Fruit fly (Drosophila melanogaster): ENCODE results near the gene CG10628.

CG10628 gene

dm6 chr2L:19787930-19788329 is 29.5 kb upstream of the CG10628 start:
- TF ChIP-seq psq (optimal IDR thresholded peaks at IDR 0.05) (no peak), Sin3A (optimal IDR thresholded peaks at IDR 0.05) (no peak), h (optimal IDR thresholded peaks at IDR 0.05) (no peak)

dm6 chr2L:19784827-19785569 is 26.6 kb upstream of the CG10628 start:
- TF ChIP-seq psq (optimal IDR thresholded peaks at IDR 0.05): no peak
- no peak for TF ChIP-seq h (optimal IDR thresholded peaks at IDR 0.05)

dm6 chr2L:19774278-19774677 is 15.9 kb upstream of the CG10628 start:
- no peak for TF ChIP-seq Sin3A (optimal IDR thresholded peaks at IDR 0.05)
- TF ChIP-seq h (optimal IDR thresholded peaks at IDR 0.05): no peak
- TF ChIP-seq insv (optimal IDR thresholded peaks at IDR 0.05): no peak
- no peak for TF ChIP-seq Myc (optimal IDR thresholded peaks at IDR 0.05)
- TF ChIP-seq ttk (optimal IDR thresholded peaks at IDR 0.05): no peak
- no peak for TF ChIP-seq psq (optimal IDR thresholded peaks at IDR 0.05)

- TF ChIP-seq Sin3A (optimal IDR thresholded peaks at IDR 0.05) (no peak), insv (optimal IDR thresholded peaks at IDR 0.05) (no peak), psq (optimal IDR thresholded peaks at IDR 0.05) (no peak), h (optimal IDR thresholded peaks at IDR 0.05) (no peak), Myc (optimal IDR thresholded peaks at IDR 0.05) (no peak), ttk (optimal IDR thresholded peaks at IDR 0.05) (no peak)
Observed at dm6 chr2L:19769703-19770102, 11.3 kb upstream of the CG10628 start.

- no peak for TF ChIP-seq psq (optimal IDR thresholded peaks at IDR 0.05)
- no peak for TF ChIP-seq insv (optimal IDR thresholded peaks at IDR 0.05)
- no peak for TF ChIP-seq ttk (optimal IDR thresholded peaks at IDR 0.05)
- TF ChIP-seq h (optimal IDR thresholded peaks at IDR 0.05): no peak
Observed at dm6 chr2L:19768967-19769366, 10.6 kb upstream of the CG10628 start, which contains the start of gene bsh. TSS of gene bsh (minus strand) at chr2L:19769067.

dm6 chr2L:19765406-19765805 is 7.0 kb upstream of the CG10628 start:
- no peak for TF ChIP-seq h (optimal IDR thresholded peaks at IDR 0.05)
- TF ChIP-seq psq (optimal IDR thresholded peaks at IDR 0.05): no peak
- TF ChIP-seq ttk (optimal IDR thresholded peaks at IDR 0.05): no peak
- no peak for TF ChIP-seq insv (optimal IDR thresholded peaks at IDR 0.05)

dm6 chr2L:19764581-19765136 is 6.2 kb upstream of the CG10628 start:
- TF ChIP-seq h (optimal IDR thresholded peaks at IDR 0.05) (no peak), psq (optimal IDR thresholded peaks at IDR 0.05) (no peak), insv (optimal IDR thresholded peaks at IDR 0.05) (no peak)

- TF ChIP-seq Sin3A (optimal IDR thresholded peaks at IDR 0.05) (no peak), h (optimal IDR thresholded peaks at IDR 0.05) (no peak), ttk (optimal IDR thresholded peaks at IDR 0.05) (no peak), Myc (optimal IDR thresholded peaks at IDR 0.05) (no peak), insv (optimal IDR thresholded peaks at IDR 0.05) (no peak), psq (optimal IDR thresholded peaks at IDR 0.05) (no peak)
Observed at dm6 chr2L:19763773-19764580, 5.6 kb upstream of the CG10628 start, which contains the start of gene fbp. TSS of gene fbp (minus strand) at chr2L:19764136.

dm6 chr2L:19763446-19763772 is 5.0 kb upstream of the CG10628 start:
- TF ChIP-seq Myc (optimal IDR thresholded peaks at IDR 0.05): no peak
- no peak for TF ChIP-seq insv (optimal IDR thresholded peaks at IDR 0.05)
- no peak for TF ChIP-seq ttk (optimal IDR thresholded peaks at IDR 0.05)
- no peak for TF ChIP-seq psq (optimal IDR thresholded peaks at IDR 0.05)
- no peak for TF ChIP-seq h (optimal IDR thresholded peaks at IDR 0.05)
- TF ChIP-seq Sin3A (optimal IDR thresholded peaks at IDR 0.05): no peak

dm6 chr2L:19756716-19757115 is 1.7 kb downstream of the CG10628 start, which contains the start of gene CG10631:
TSS of gene CG10631 (minus strand) at chr2L:19756904.
- TF ChIP-seq h (optimal IDR thresholded peaks at IDR 0.05) (no peak), insv (optimal IDR thresholded peaks at IDR 0.05) (no peak), psq (optimal IDR thresholded peaks at IDR 0.05) (no peak), ttk (optimal IDR thresholded peaks at IDR 0.05) (no peak), Sin3A (optimal IDR thresholded peaks at IDR 0.05) (no peak)

dm6 chr2L:19756040-19756439 is 2.4 kb downstream of the CG10628 start:
- TF ChIP-seq ttk (optimal IDR thresholded peaks at IDR 0.05): no peak
- TF ChIP-seq Myc (optimal IDR thresholded peaks at IDR 0.05): no peak
- no peak for TF ChIP-seq h (optimal IDR thresholded peaks at IDR 0.05)
- TF ChIP-seq insv (optimal IDR thresholded peaks at IDR 0.05): no peak
- no peak for TF ChIP-seq Sin3A (optimal IDR thresholded peaks at IDR 0.05)
- TF ChIP-seq psq (optimal IDR thresholded peaks at IDR 0.05): no peak

- no peak for TF ChIP-seq psq (optimal IDR thresholded peaks at IDR 0.05)
- no peak for TF ChIP-seq h (optimal IDR thresholded peaks at IDR 0.05)
- no peak for TF ChIP-seq Sin3A (optimal IDR thresholded peaks at IDR 0.05)
- no peak for TF ChIP-seq Myc (optimal IDR thresholded peaks at IDR 0.05)
- no peak for TF ChIP-seq ttk (optimal IDR thresholded peaks at IDR 0.05)
- no peak for TF ChIP-seq insv (optimal IDR thresholded peaks at IDR 0.05)
Observed at dm6 chr2L:19755015-19755414, 3.4 kb downstream of the CG10628 start.

- TF ChIP-seq Myc (optimal IDR thresholded peaks at IDR 0.05): no peak
Observed at dm6 chr2L:19750571-19750970, 7.8 kb downstream of the CG10628 start.

Measured in Kc167 (cell line).